Worm (Caenorhabditis elegans): Measurements from ENCODE around the gene srh-265.

ce11 chrV:15412625-15413024 is 3.4 kb upstream of the srh-265 start, which contains the start of gene srbc-63:
- TF ChIP-seq sptf-2 (GFP tag; optimal IDR thresholded peaks at IDR 0.05) (no peak), B0336.3 (GFP tag; IDR thresholded peaks at IDR 0.05) (no peak), Y53F4B.3 (GFP tag; IDR thresholded peaks at IDR 0.05) (no peak), lin-35 (GFP tag; optimal IDR thresholded peaks at IDR 0.05) (no peak), B0261.1 (tag; optimal IDR thresholded peaks at IDR 0.05) (no peak), snpc-4 (GFP tag; optimal IDR thresholded peaks at IDR 0.05) (no peak), snpc-4 (tag; optimal IDR thresholded peaks at IDR 0.05) (no peak), nfya-2 (GFP tag; IDR thresholded peaks at IDR 0.05) (no peak), F22D6.2 (tag; optimal IDR thresholded peaks at IDR 0.05) (no peak), ama-1 (optimal IDR thresholded peaks at IDR 0.05) (no peak), ama-1 (GFP tag; optimal IDR thresholded peaks at IDR 0.05) (no peak), pbrm-1 (GFP tag; IDR thresholded peaks at IDR 0.05) (no peak), him-1 (tag; optimal IDR thresholded peaks at IDR 0.05) (no peak), ZK185.1 (tag; optimal IDR thresholded peaks at IDR 0.05; ENCODE audit: poor library complexity, severe bottlenecking) (no peak), dpl-1 (GFP tag; optimal IDR thresholded peaks at IDR 0.05) (no peak), egl-44 (GFP tag; IDR thresholded peaks at IDR 0.05) (no peak)
